Fruit fly (Drosophila melanogaster) whole organism, embryonic: ENCODE measurements around the gene TFAM.

ENCODE experiments used
- Bgb ChIP-seq: fragments of 200-800 bp; sonication (Bioruptor generic); IDR thresholded peaks from 2 replicates; pipeline ENCODE4 v1.3.6; 2022; ENCODE audit warnings: missing biosample characterization, missing genetic modification characterization; ENCODE audit not compliant: partially characterized antibody
- CG10431 ChIP-seq: fragments of 200-800 bp; sonication (Bioruptor generic); optimal IDR thresholded peaks from 3 replicates; lab custom pipeline; 2018; ENCODE audit warnings: missing biosample characterization, mild to moderate bottlenecking, missing genetic modification characterization
- CG10462 ChIP-seq: fragments of 200-800 bp; sonication (Bioruptor generic); optimal IDR thresholded peaks from 2 replicates; lab custom pipeline; 2016; ENCODE audit warnings: missing biosample characterization, missing genetic modification characterization
- CG10979 ChIP-seq: fragments of 200-800 bp; sonication (Bioruptor generic); optimal IDR thresholded peaks from 2 replicates; lab custom pipeline; 2018; ENCODE audit warnings: missing biosample characterization, mild to moderate bottlenecking, missing genetic modification characterization, moderate library complexity
- CG12155 ChIP-seq: fragments of 200-800 bp; sonication (Bioruptor generic); optimal IDR thresholded peaks from 3 replicates; lab custom pipeline; 2016; ENCODE audit warnings: missing biosample characterization, missing genetic modification characterization
- CG14667 ChIP-seq: fragments of 200-800 bp; sonication (Bioruptor generic); IDR thresholded peaks from 2 replicates; pipeline ENCODE4 v1.3.6; 2022; ENCODE audit warnings: missing biosample characterization, missing genetic modification characterization
- CG16779 ChIP-seq: fragments of 200-800 bp; sonication (Bioruptor generic); IDR thresholded peaks from 2 replicates; pipeline ENCODE4 v1.3.6; 2022; ENCODE audit warnings: missing biosample characterization, missing genetic modification characterization
- CG1792 ChIP-seq: fragments of 200-800 bp; sonication (Bioruptor generic); optimal IDR thresholded peaks from 2 replicates; lab custom pipeline; 2016; ENCODE audit warnings: missing biosample characterization, missing genetic modification characterization
- CG18011 ChIP-seq: fragments of 200-800 bp; sonication (Bioruptor generic); optimal IDR thresholded peaks from 2 replicates; lab custom pipeline; 2017; ENCODE audit warnings: missing biosample characterization, missing genetic modification characterization, mild to moderate bottlenecking, moderate library complexity, missing genotype
- CG31441 ChIP-seq: fragments of 200-800 bp; sonication (Bioruptor generic); IDR thresholded peaks from 2 replicates; pipeline ENCODE4 v1.3.6; 2022; ENCODE audit warnings: missing biosample characterization, missing genetic modification characterization
- CG3726 ChIP-seq: fragments of 200-800 bp; sonication (Bioruptor generic); IDR thresholded peaks from 3 replicates; pipeline ENCODE4, ENCODE4 v1.3.6; 2022; ENCODE audit warnings: missing biosample characterization, missing genetic modification characterization
- CG4617 ChIP-seq: fragments of 200-800 bp; sonication (Bioruptor generic); optimal IDR thresholded peaks from 3 replicates; lab custom pipeline; 2016; ENCODE audit warnings: missing biosample characterization, missing genetic modification characterization, borderline replicate concordance
- CG4820 ChIP-seq: fragments of 200-800 bp; sonication (Bioruptor generic); optimal IDR thresholded peaks from 3 replicates; lab custom pipeline; 2016; ENCODE audit warnings: missing biosample characterization, missing genetic modification characterization
- CG6683 ChIP-seq: fragments of 200-800 bp; sonication (Bioruptor generic); optimal IDR thresholded peaks from 2 replicates; lab custom pipeline; 2017; ENCODE audit warnings: missing biosample characterization, mild to moderate bottlenecking, missing genetic modification characterization, missing genetic modification reagents
- CG7987 ChIP-seq: fragments of 200-800 bp; sonication (Bioruptor generic); optimal IDR thresholded peaks from 2 replicates; lab custom pipeline; 2018; ENCODE audit warnings: missing biosample characterization, mild to moderate bottlenecking, missing genetic modification characterization, moderate library complexity
- CG8478 ChIP-seq: fragments of >200 bp; optimal IDR thresholded peaks from 2 replicates; lab custom pipeline; 2018
- CrebB ChIP-seq: fragments of 200-800 bp; sonication (Bioruptor generic); optimal IDR thresholded peaks from 3 replicates; lab custom pipeline; 2018; ENCODE audit warnings: missing biosample characterization, mild to moderate bottlenecking, missing genetic modification characterization
- Dll ChIP-seq: fragments of 200-800 bp; sonication (Bioruptor generic); IDR thresholded peaks from 4 replicates; pipeline ENCODE4 v1.3.6; 2022; ENCODE audit warnings: missing biosample characterization, missing genetic modification characterization; ENCODE audit not compliant: partially characterized antibody
- E2f1 ChIP-seq: fragments of 200-800 bp; sonication (Bioruptor generic); IDR thresholded peaks from 2 replicates; pipeline ENCODE4 v1.3.6; 2022; ENCODE audit warnings: missing biosample characterization, missing genetic modification characterization
- Fer1 ChIP-seq: fragments of 200-800 bp; sonication (Bioruptor generic); optimal IDR thresholded peaks from 2 replicates; lab custom pipeline; 2017; ENCODE audit warnings: missing biosample characterization, mild to moderate bottlenecking, missing genetic modification characterization
- Mrtf ChIP-seq: fragments of 200-800 bp; sonication (Bioruptor generic); IDR thresholded peaks from 3 replicates; pipeline ENCODE4 v1.3.6; 2022; ENCODE audit warnings: missing biosample characterization, missing genetic modification characterization
- NC2β ChIP-seq: fragments of 200-800 bp; sonication (Bioruptor generic); optimal IDR thresholded peaks from 2 replicates; lab custom pipeline; 2016; ENCODE audit warnings: missing biosample characterization, missing genetic modification characterization
- NK7.1 ChIP-seq: fragments of 200-800 bp; sonication (Bioruptor generic); optimal IDR thresholded peaks from 3 replicates; lab custom pipeline; 2016; ENCODE audit warnings: missing biosample characterization, missing genetic modification characterization
- Nf-YA ChIP-seq: fragments of 200-800 bp; sonication (Bioruptor generic); IDR thresholded peaks from 2 replicates; pipeline ENCODE4 v1.3.6; 2022; ENCODE audit warnings: missing biosample characterization, missing genetic modification characterization
- Rfx ChIP-seq: fragments of 200-800 bp; sonication (Bioruptor generic); IDR thresholded peaks from 2 replicates; pipeline ENCODE4 v1.3.6; 2022; ENCODE audit warnings: missing biosample characterization, missing genetic modification characterization
- Sin3A ChIP-seq: fragments of >200 bp; optimal IDR thresholded peaks from 2 replicates; lab custom pipeline; 2018
- Taf1 ChIP-seq: fragments of 200-800 bp; sonication (Bioruptor generic); IDR thresholded peaks from 2 replicates; pipeline ENCODE4 v1.3.6; 2022; ENCODE audit warnings: missing biosample characterization, missing genetic modification characterization
- Tbp ChIP-seq: fragments of >200 bp; optimal IDR thresholded peaks from 2 replicates; lab custom pipeline; 2018; ENCODE audit warnings: missing biosample characterization, missing genetic modification characterization
- Usf ChIP-seq: fragments of 200-800 bp; sonication (Bioruptor generic); optimal IDR thresholded peaks from 2 replicates; lab custom pipeline; 2017; ENCODE audit warnings: missing genotype, missing biosample characterization, missing genetic modification characterization
- ash1 ChIP-seq: fragments of 200-800 bp; sonication (Bioruptor generic); optimal IDR thresholded peaks from 2 replicates; lab custom pipeline; 2018; ENCODE audit warnings: missing biosample characterization, mild to moderate bottlenecking, missing genetic modification characterization
- bigmax ChIP-seq: fragments of 200-800 bp; sonication (Bioruptor generic); optimal IDR thresholded peaks from 2 replicates; lab custom pipeline; 2018; ENCODE audit warnings: missing biosample characterization, mild to moderate bottlenecking, missing genetic modification characterization
- cwo ChIP-seq: fragments of 200-800 bp; sonication (Bioruptor generic); optimal IDR thresholded peaks from 3 replicates; lab custom pipeline; 2017; ENCODE audit warnings: missing biosample characterization, missing genetic modification characterization, mild to moderate bottlenecking, moderate library complexity, missing genetic modification reagents
- dm ChIP-seq: fragments of 200-800 bp; sonication (Bioruptor generic); optimal IDR thresholded peaks from 3 replicates; lab custom pipeline; 2016; ENCODE audit warnings: missing biosample characterization, missing genetic modification characterization
- her ChIP-seq: fragments of 200-800 bp; sonication (Bioruptor generic); optimal IDR thresholded peaks from 2 replicates; lab custom pipeline; 2016; ENCODE audit warnings: missing biosample characterization, missing genetic modification characterization
- kay ChIP-seq: fragments of 200-800 bp; sonication (Bioruptor generic); optimal IDR thresholded peaks from 2 replicates; lab custom pipeline; 2016; ENCODE audit warnings: missing biosample characterization, missing genetic modification characterization
- ken ChIP-seq: fragments of 200-800 bp; sonication (Bioruptor generic); IDR thresholded peaks from 3 replicates; pipeline ENCODE4 v1.3.6; 2022; ENCODE audit warnings: missing biosample characterization, missing genetic modification characterization
- klu ChIP-seq: fragments of 200-800 bp; sonication (Bioruptor generic); IDR thresholded peaks from 2 replicates; pipeline ENCODE4 v1.3.6; 2022; ENCODE audit warnings: missing biosample characterization, missing genetic modification characterization
- kni ChIP-seq: fragments of 200-800 bp; sonication (Bioruptor generic); optimal IDR thresholded peaks from 3 replicates; lab custom pipeline; 2017; ENCODE audit warnings: mild to moderate bottlenecking, missing biosample characterization, missing genetic modification reagents, missing genetic modification characterization
- mam ChIP-seq: fragments of 200-800 bp; sonication (Bioruptor generic); optimal IDR thresholded peaks from 3 replicates; lab custom pipeline; 2016; ENCODE audit warnings: missing biosample characterization, missing genetic modification characterization
- p53 ChIP-seq: fragments of 200-800 bp; sonication (Bioruptor generic); optimal IDR thresholded peaks from 2 replicates; lab custom pipeline; 2016; ENCODE audit warnings: missing biosample characterization, missing genetic modification characterization
- pita ChIP-seq: fragments of 200-800 bp; sonication (Bioruptor generic); optimal IDR thresholded peaks from 2 replicates; lab custom pipeline; 2017; ENCODE audit warnings: missing biosample characterization, mild to moderate bottlenecking, missing genetic modification characterization
- prd ChIP-seq, 3 experiments: fragments of >200 bp in 2 of 3; fragments of 200-800 bp in 1 of 3; sonication (Bioruptor generic) in 1 of 3; optimal IDR thresholded peaks in 2 of 3; IDR thresholded peaks in 1 of 3; 2 replicates in 2 of 3; 3 replicates in 1 of 3; pipeline versions ENCODE4 v1.3.6 to Lab custom; 2017 to 2022; ENCODE audit warnings: missing biosample characterization in 1 of 3, missing genetic modification characterization in 1 of 3
- psq ChIP-seq: fragments of 200-800 bp; sonication (Bioruptor generic); optimal IDR thresholded peaks from 2 replicates; lab custom pipeline; 2017; ENCODE audit warnings: missing biosample characterization, missing genetic modification characterization
- shn ChIP-seq: fragments of 200-800 bp; sonication (Bioruptor generic); optimal IDR thresholded peaks from 3 replicates; lab custom pipeline; 2016; ENCODE audit warnings: missing biosample characterization, missing genetic modification characterization
- so ChIP-seq: fragments of 200-800 bp; sonication (Bioruptor generic); IDR thresholded peaks from 3 replicates; pipeline ENCODE4 v1.3.6; 2022; ENCODE audit warnings: missing biosample characterization, missing genetic modification characterization
- sr ChIP-seq: fragments of 200-800 bp; sonication (Bioruptor generic); IDR thresholded peaks from 3 replicates; pipeline ENCODE4 v1.3.6; 2022; ENCODE audit warnings: missing biosample characterization, missing genetic modification characterization
- trh ChIP-seq: fragments of 200-800 bp; sonication (Bioruptor generic); optimal IDR thresholded peaks from 2 replicates; lab custom pipeline; 2016; ENCODE audit warnings: missing biosample characterization, missing genetic modification characterization
- tup ChIP-seq: fragments of 200-800 bp; sonication (Bioruptor generic); optimal IDR thresholded peaks from 2 replicates; lab custom pipeline; 2016; ENCODE audit warnings: missing biosample characterization, mild to moderate bottlenecking, missing genetic modification characterization, moderate library complexity
- twi ChIP-seq: fragments of 200-800 bp; optimal IDR thresholded peaks from 2 replicates; lab custom pipeline; 2019; ENCODE audit warnings: missing biosample characterization, mild to moderate bottlenecking, missing genetic modification characterization, moderate library complexity
- unpg ChIP-seq: fragments of 200-800 bp; sonication (Bioruptor generic); optimal IDR thresholded peaks from 3 replicates; lab custom pipeline; 2018; ENCODE audit warnings: missing biosample characterization, mild to moderate bottlenecking, missing genetic modification characterization, moderate library complexity
- zen ChIP-seq: fragments of 200-800 bp; sonication (Bioruptor generic); optimal IDR thresholded peaks from 3 replicates; lab custom pipeline; 2018; ENCODE audit warnings: missing biosample characterization, mild to moderate bottlenecking, missing genetic modification characterization, moderate library complexity
- zfh2 ChIP-seq: fragments of 200-800 bp; sonication (Bioruptor generic); optimal IDR thresholded peaks from 2 replicates; lab custom pipeline; 2016; ENCODE audit warnings: missing biosample characterization, missing genetic modification characterization

The TFAM gene

DNA sequence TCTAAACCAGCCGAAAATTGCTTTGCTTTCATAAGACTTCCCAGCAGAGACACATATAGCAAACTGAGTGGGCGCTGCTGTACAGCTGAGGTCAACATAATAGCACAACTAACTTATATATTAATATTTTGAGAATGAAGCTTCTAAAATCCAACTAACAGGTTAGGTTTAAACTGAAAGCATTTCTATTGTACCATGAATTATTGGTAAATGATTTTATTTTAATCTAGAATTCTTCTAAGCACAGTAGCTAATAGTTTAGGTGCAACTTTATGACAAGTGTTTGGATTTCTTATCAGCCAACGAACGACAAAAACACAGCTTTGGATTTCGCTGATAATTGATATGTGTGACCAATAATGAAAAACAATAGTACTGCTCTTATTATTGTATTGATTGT is 21.8 kb downstream of the TFAM start (continued):
- TF ChIP-seq Fer1 (GFP tag; lab: Kevin White, UChicago) (peak; percentile 74), Rfx (peak; percentile 81), CG18011 (GFP tag; lab: Kevin White, UChicago) (no peak), NK7.1 (GFP tag; lab: Kevin White, UChicago) (no peak), kay (GFP tag; lab: Kevin White, UChicago) (peak; percentile 46), NC2β (no peak), CG14667 (GFP tag; lab: Robert Waterston, UW) (no peak; the same call in 1 of the 2 replicates), cwo (GFP tag; lab: Kevin White, UChicago) (peak; percentile 79), her (GFP tag; lab: Kevin White, UChicago) (no peak), CG8478 (lab: Kevin White, UChicago) (no peak), Sin3A (no peak), so (GFP tag; lab: Robert Waterston, UW) (peak; percentile 49; the same call in 1 of the 3 replicates), Mrtf (GFP tag; lab: Robert Waterston, UW) (no peak), Usf (GFP tag; lab: Kevin White, UChicago) (no peak), CG4617 (no peak), CrebB (tag; lab: Kevin White, UChicago) (no peak), dm (GFP tag; lab: Kevin White, UChicago) (no peak), psq (no peak), Dll (GFP tag; lab: Robert Waterston, UW) (no peak), shn (no peak), CG10431 (GFP tag; lab: Kevin White, UChicago) (no peak), CG6683 (no peak), CG16779 (GFP tag; lab: Robert Waterston, UW) (no peak), prd (optimal IDR thresholded peaks at IDR 0.05; lab: Kevin White, UChicago) (no peak), prd (GFP tag; IDR thresholded peaks at IDR 0.05; lab: Robert Waterston, UW) (peak; percentile 64; the same call in 2 of the 3 replicates), CG12155 (no peak), ash1 (GFP tag; lab: Kevin White, UChicago) (no peak), tup (peak; percentile 11), klu (GFP tag; lab: Robert Waterston, UW) (peak; percentile 34; the same call in 1 of the 2 replicates), unpg (GFP tag; lab: Kevin White, UChicago) (peak; percentile 47), zfh2 (GFP tag; lab: Kevin White, UChicago) (peak; percentile 13), CG10462 (GFP tag; lab: Kevin White, UChicago) (no peak), p53 (GFP tag; lab: Kevin White, UChicago) (no peak), CG31441 (GFP tag; lab: Robert Waterston, UW) (peak; percentile 77), CG3726 (GFP tag; lab: Robert Waterston, UW) (0 out of 3 replicates have a peak, but pooled peaks have one; percentile 41), CG1792 (GFP tag; lab: Kevin White, UChicago) (peak; percentile 7), Bgb (GFP tag; lab: Robert Waterston, UW) (no peak), CG10979 (tag; lab: Kevin White, UChicago) (peak; percentile 51), Tbp (GFP tag; lab: Kevin White, UChicago) (no peak), zen (no peak), CG4820 (peak; percentile 35), sr (GFP tag; lab: Robert Waterston, UW) (peak; percentile 80), twi (tag; lab: Kevin White, UChicago) (no peak), pita (GFP tag; lab: Kevin White, UChicago) (no peak), E2f1 (peak; percentile 71), ken (GFP tag; lab: Robert Waterston, UW) (no peak), Taf1 (no peak), bigmax (GFP tag; lab: Kevin White, UChicago) (no peak), Nf-YA (no peak), kni (no peak), mam (peak; percentile 61), trh (GFP tag; lab: Kevin White, UChicago) (no peak), CG7987 (GFP tag; lab: Kevin White, UChicago) (no peak)
